Fruit fly (Drosophila melanogaster): ENCODE measurements around the gene bdwf.

The bdwf gene

DNA sequence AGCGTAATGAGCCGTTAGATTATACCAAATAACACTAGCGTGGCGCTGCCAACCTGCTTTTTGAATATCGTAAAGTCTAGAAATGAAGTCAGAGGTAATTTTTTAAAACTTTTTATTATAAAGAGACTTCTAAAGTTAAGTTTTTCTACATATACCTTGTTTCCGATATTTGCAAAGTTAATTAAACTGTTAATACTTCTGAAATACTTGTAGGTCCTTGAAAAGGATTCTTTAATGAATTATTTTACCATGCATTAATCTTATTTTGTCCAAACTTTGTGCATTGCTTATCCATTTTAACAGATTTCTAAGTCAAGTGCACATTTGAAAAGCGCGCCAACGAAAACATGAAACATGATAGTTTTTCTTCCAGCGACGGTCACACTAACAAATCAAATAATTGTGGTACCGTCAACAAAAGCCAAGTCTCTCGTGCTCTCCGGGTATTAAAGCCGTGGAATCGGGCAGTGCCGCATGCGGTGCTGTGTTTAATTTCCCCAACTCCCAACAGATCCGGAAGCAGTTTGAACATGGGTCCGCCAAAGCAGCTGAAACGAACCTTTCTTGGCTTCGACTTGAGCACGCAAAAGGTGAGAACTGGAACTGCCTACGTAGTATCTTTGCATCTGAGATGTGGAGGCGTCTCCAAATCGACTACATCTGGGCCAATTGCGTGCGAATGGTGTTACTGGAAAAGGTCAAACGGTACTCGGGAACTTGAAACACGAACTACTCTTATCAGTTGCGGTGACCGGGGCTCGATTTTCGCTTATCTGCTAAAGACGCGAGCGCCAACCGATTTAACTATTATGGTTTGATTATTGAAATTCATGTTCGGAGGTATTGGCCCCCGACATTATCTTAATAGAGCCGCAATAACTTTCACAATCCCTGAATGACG, 46.6 kb downstream of the bdwf start, which contains the start of the genes EMC2A and CG3534 (continued):
- TF ChIP-seq pita (GFP tag; optimal IDR thresholded peaks at IDR 0.05): no peak
- no peak for TF ChIP-seq CG4854 (GFP tag; optimal IDR thresholded peaks at IDR 0.05)
- peak; percentile 33 for TF ChIP-seq Antp (GFP tag; optimal IDR thresholded peaks at IDR 0.05)
- TF ChIP-seq CG7987 (GFP tag; optimal IDR thresholded peaks at IDR 0.05): no peak
- TF ChIP-seq unc-4 (GFP tag; IDR thresholded peaks at IDR 0.05; ENCODE audit: partially characterized antibody): 0 out of 2 replicates have a peak, but pooled peaks have one; percentile 14
- TF ChIP-seq CG10267 (tag; optimal IDR thresholded peaks at IDR 0.05): peak; percentile 43
- no peak for TF ChIP-seq BtbVII (GFP tag; optimal IDR thresholded peaks at IDR 0.05)
- TF ChIP-seq Gug (GFP tag; IDR thresholded peaks at IDR 0.05): no peak
- TF ChIP-seq CG11696 (GFP tag; IDR thresholded peaks at IDR 0.05): no peak
- TF ChIP-seq Trl (optimal IDR thresholded peaks at IDR 0.05): peak in 1 of 2 experiments; percentile 8
- no peak for TF ChIP-seq Trl (GFP tag; optimal IDR thresholded peaks at IDR 0.05)
- TF ChIP-seq CG14710 (tag; optimal IDR thresholded peaks at IDR 0.05): peak; percentile 49
- TF ChIP-seq ham (GFP tag; IDR thresholded peaks at IDR 0.05): no peak
- TF ChIP-seq CG12942 (GFP tag; optimal IDR thresholded peaks at IDR 0.05): no peak
- no peak for TF ChIP-seq GATAe (GFP tag; conservative IDR thresholded peaks at IDR 0.05)
- no peak for TF ChIP-seq CG3407 (GFP tag; optimal IDR thresholded peaks at IDR 0.05)
- peak; percentile 57 for TF ChIP-seq CG2712 (tag; optimal IDR thresholded peaks at IDR 0.05)
- TF ChIP-seq abd-A (tag; optimal IDR thresholded peaks at IDR 0.05): no peak
- TF ChIP-seq CG31365 (tag; optimal IDR thresholded peaks at IDR 0.05): no peak
- peak; percentile 62; the same call in 2 of the 3 replicates for TF ChIP-seq so (GFP tag; IDR thresholded peaks at IDR 0.05)
- no peak for TF ChIP-seq CG13123 (GFP tag; optimal IDR thresholded peaks at IDR 0.05)
- no peak for TF ChIP-seq CG12219 (GFP tag; optimal IDR thresholded peaks at IDR 0.05)
- no peak for TF ChIP-seq H2.0 (GFP tag; IDR thresholded peaks at IDR 0.05)
- TF ChIP-seq CG10431 (GFP tag; optimal IDR thresholded peaks at IDR 0.05): no peak
- no peak for TF ChIP-seq cad (GFP tag; optimal IDR thresholded peaks at IDR 0.05)
- TF ChIP-seq slp2 (GFP tag; optimal IDR thresholded peaks at IDR 0.05): no peak
- no peak for TF ChIP-seq tio (GFP tag; optimal IDR thresholded peaks at IDR 0.05)
- TF ChIP-seq unpg (GFP tag; optimal IDR thresholded peaks at IDR 0.05): no peak
- TF ChIP-seq crp (GFP tag; optimal IDR thresholded peaks at IDR 0.05): no peak
- no peak for TF ChIP-seq Ravus (GFP tag; IDR thresholded peaks at IDR 0.05)
- TF ChIP-seq peb (GFP tag; IDR thresholded peaks at IDR 0.05): no peak
- TF ChIP-seq HmgZ (tag; optimal IDR thresholded peaks at IDR 0.05): no peak
- TF ChIP-seq gcm (GFP tag; optimal IDR thresholded peaks at IDR 0.05): no peak
- TF ChIP-seq CG17568 (GFP tag; optimal IDR thresholded peaks at IDR 0.05): no peak
- TF ChIP-seq CG5180 (GFP tag; optimal IDR thresholded peaks at IDR 0.05): no peak
- no peak for TF ChIP-seq Oaz (GFP tag; IDR thresholded peaks at IDR 0.05)
- TF ChIP-seq CG7963 (GFP tag; IDR thresholded peaks at IDR 0.05; ENCODE audit: partially characterized antibody): no peak
- TF ChIP-seq CG17359 (tag; optimal IDR thresholded peaks at IDR 0.05): peak; percentile 8
- no peak for TF ChIP-seq Xbp1 (GFP tag; optimal IDR thresholded peaks at IDR 0.05)
- no peak for TF ChIP-seq CG10959 (GFP tag; IDR thresholded peaks at IDR 0.05)
- no peak for TF ChIP-seq crc (GFP tag; optimal IDR thresholded peaks at IDR 0.05)
- no peak for TF ChIP-seq odd (GFP tag; optimal IDR thresholded peaks at IDR 0.05)
- peak; percentile 26; the same call in 1 of the 2 replicates for TF ChIP-seq CG13287 (GFP tag; IDR thresholded peaks at IDR 0.05; ENCODE audit: partially characterized antibody)
- TF ChIP-seq Abd-B (GFP tag; optimal IDR thresholded peaks at IDR 0.05): peak; percentile 61
- TF ChIP-seq inv (GFP tag; IDR thresholded peaks at IDR 0.05; ENCODE audit: partially characterized antibody): no peak
- TF ChIP-seq CG1602 (GFP tag; optimal IDR thresholded peaks at IDR 0.05): no peak
- TF ChIP-seq CG10366 (GFP tag; IDR thresholded peaks at IDR 0.05): no peak
- no peak for TF ChIP-seq gsb (GFP tag; IDR thresholded peaks at IDR 0.05)
- no peak for TF ChIP-seq CG11085 (GFP tag; IDR thresholded peaks at IDR 0.05)
